Worm (Caenorhabditis elegans): ENCODE data around the gene srr-1.

Gene srr-1

DNA sequence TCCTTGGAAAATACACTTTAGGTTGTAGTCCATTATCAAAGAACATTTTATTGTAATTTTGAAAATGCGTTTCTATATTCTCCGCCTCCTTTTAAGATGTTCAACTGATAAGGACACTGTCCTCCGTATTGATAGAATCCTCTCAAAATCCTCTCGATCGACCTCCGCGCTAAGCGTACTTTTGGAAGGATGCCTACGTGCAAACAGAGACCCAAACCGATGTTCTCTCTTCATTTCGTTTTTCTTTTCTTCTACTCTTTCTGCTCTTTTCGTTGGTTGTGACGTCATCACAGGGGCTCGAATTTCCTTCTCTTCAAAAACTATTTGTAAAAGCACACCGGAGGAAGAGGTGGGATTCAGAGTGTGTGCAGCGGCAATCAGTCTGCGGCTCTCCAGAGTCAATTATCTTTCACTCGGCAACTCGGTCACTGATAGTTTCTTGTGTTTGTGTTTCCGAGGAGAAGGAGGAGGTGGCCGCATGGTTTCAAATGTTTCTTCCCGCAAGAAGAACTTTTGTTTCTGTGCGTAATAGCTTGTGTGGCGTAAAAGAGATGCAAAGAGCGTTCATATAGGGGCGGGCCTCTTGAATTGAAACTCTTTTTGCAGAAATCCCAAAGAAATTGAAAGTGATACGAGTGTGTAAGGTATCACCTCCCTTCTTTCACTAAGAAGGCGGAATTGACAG, 29.0 kb upstream of the srr-1 start, which contains the start of gene C34B4.2 (continued):
- no peak for TF ChIP-seq alr-1 (tag; optimal IDR thresholded peaks at IDR 0.05; ENCODE audit: borderline replicate concordance)
- peak; percentile 68 for TF ChIP-seq mep-1 (tag; optimal IDR thresholded peaks at IDR 0.05)
- TF ChIP-seq lin-39 (tag; optimal IDR thresholded peaks at IDR 0.05), result peak; percentile 71
- TF ChIP-seq ceh-82 (tag; optimal IDR thresholded peaks at IDR 0.05), result peak in 1 of 3 experiments; percentile 24
- TF ChIP-seq ets-5 (GFP tag; IDR thresholded peaks at IDR 0.05), result no peak
- no peak for TF ChIP-seq nhr-84 (tag; optimal IDR thresholded peaks at IDR 0.05)
- no peak for TF ChIP-seq nhr-76 (tag; optimal IDR thresholded peaks at IDR 0.05)
- peak; percentile 66 for TF ChIP-seq nhr-85 (tag)
- no peak for TF ChIP-seq ces-1 (GFP tag; optimal IDR thresholded peaks at IDR 0.05)
- TF ChIP-seq lsy-2 (tag; optimal IDR thresholded peaks at IDR 0.05), result peak; percentile 24 to 68
- peak; percentile 63 for TF ChIP-seq irx-1 (tag; optimal IDR thresholded peaks at IDR 0.05)
- no peak for TF ChIP-seq zag-1 (tag; optimal IDR thresholded peaks at IDR 0.05)
- peak; percentile 8 for TF ChIP-seq fkh-8 (tag; optimal IDR thresholded peaks at IDR 0.05)
- peak; percentile 35 for TF ChIP-seq C16A3.4 (tag; optimal IDR thresholded peaks at IDR 0.05)
- TF ChIP-seq dpl-1 (GFP tag; optimal IDR thresholded peaks at IDR 0.05), result peak in 2 of 3 experiments; percentile 7 to 45
- peak; percentile 33 to 34 for TF ChIP-seq lin-35 (GFP tag; optimal IDR thresholded peaks at IDR 0.05)
- peak; percentile 49 for TF ChIP-seq lin-13 (GFP tag; optimal IDR thresholded peaks at IDR 0.05)
- no peak for TF ChIP-seq nhr-12 (tag; optimal IDR thresholded peaks at IDR 0.05)
- TF ChIP-seq pax-3 (tag; optimal IDR thresholded peaks at IDR 0.05), result peak; percentile 84
- TF ChIP-seq snpc-4 (tag; optimal IDR thresholded peaks at IDR 0.05), result no peak
- TF ChIP-seq lir-3 (tag; optimal IDR thresholded peaks at IDR 0.05; ENCODE audit: poor library complexity), result no peak
- TF ChIP-seq hlh-4 (tag; optimal IDR thresholded peaks at IDR 0.05), result no peak
- TF ChIP-seq F16B12.6 (tag; optimal IDR thresholded peaks at IDR 0.05), result no peak
- TF ChIP-seq dsc-1 (tag; optimal IDR thresholded peaks at IDR 0.05), result peak; percentile 32
- no peak for TF ChIP-seq sptf-1 (tag; optimal IDR thresholded peaks at IDR 0.05)
- TF ChIP-seq skn-1 (tag; optimal IDR thresholded peaks at IDR 0.05), result peak; percentile 11
- TF ChIP-seq ceh-8 (GFP tag; optimal IDR thresholded peaks at IDR 0.05), result no peak
- TF ChIP-seq nhr-237 (tag; optimal IDR thresholded peaks at IDR 0.05), result no peak
- peak in 1 of 2 experiments; percentile 79 for TF ChIP-seq mdl-1 (tag; optimal IDR thresholded peaks at IDR 0.05)
- peak; percentile 14; the same call in 1 of the 2 replicates for TF ChIP-seq unc-98 (GFP tag; IDR thresholded peaks at IDR 0.05)
- TF ChIP-seq pqm-1 (tag; optimal IDR thresholded peaks at IDR 0.05), result no peak
- TF ChIP-seq mef-2 (tag; optimal IDR thresholded peaks at IDR 0.05), result peak; percentile 22
- peak; percentile 37 for TF ChIP-seq xbp-1 (tag; optimal IDR thresholded peaks at IDR 0.05)
- TF ChIP-seq pag-3 (tag; optimal IDR thresholded peaks at IDR 0.05; ENCODE audit: borderline replicate concordance, insufficient read depth), result no peak
- peak; percentile 39 for TF ChIP-seq unc-130 (tag; optimal IDR thresholded peaks at IDR 0.05)
- TF ChIP-seq fkh-10 (GFP tag; optimal IDR thresholded peaks at IDR 0.05), result peak; percentile 27
- no peak for TF ChIP-seq unc-62 (GFP tag; optimal IDR thresholded peaks at IDR 0.05)
- peak; percentile 90 for TF ChIP-seq lin-14 (GFP tag; optimal IDR thresholded peaks at IDR 0.05)
- peak; percentile 92 for TF ChIP-seq nhr-19 (GFP tag; conservative IDR thresholded peaks at IDR 0.05)

DNA sequence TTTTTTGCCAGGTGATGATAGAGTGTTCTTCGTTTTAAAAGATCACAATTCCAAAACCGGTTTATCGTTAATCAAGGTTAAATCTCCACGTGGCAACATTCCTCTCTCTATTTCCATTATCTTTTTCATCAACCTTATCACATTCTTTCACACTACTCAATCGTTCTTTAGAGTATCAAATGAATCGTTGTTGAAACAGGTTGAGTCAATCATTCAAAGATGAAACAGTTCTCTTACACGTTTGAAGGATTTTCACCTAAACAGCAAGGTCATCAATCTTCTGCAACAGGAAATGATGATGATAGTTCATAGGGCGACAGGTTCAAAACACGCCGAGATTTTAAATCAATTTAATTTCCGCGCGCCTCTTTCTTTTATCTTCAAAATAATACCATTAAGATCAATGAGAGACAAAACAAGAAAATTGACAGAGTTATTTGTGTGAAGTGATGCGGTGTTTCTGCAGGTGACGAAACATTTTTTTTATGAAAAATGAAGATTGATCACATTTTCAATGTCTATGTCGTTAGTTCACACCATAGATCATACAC, 27.7 kb upstream of the srr-1 start:
- TF ChIP-seq skn-1 (tag; optimal IDR thresholded peaks at IDR 0.05), result no peak
- peak; percentile 44; the same call in 1 of the 2 replicates for TF ChIP-seq ceh-88 (GFP tag; IDR thresholded peaks at IDR 0.05)
- peak; percentile 3 for TF ChIP-seq C16A3.4 (tag; optimal IDR thresholded peaks at IDR 0.05)
- TF ChIP-seq nhr-84 (tag; optimal IDR thresholded peaks at IDR 0.05), result no peak
- peak; percentile 100 for TF ChIP-seq nhr-85 (tag)
- TF ChIP-seq nhr-19 (GFP tag; conservative IDR thresholded peaks at IDR 0.05), result peak; percentile 97
- no peak for TF ChIP-seq unc-86 (tag; optimal IDR thresholded peaks at IDR 0.05)
- TF ChIP-seq F16B12.6 (tag; optimal IDR thresholded peaks at IDR 0.05), result no peak
- peak; percentile 75 for TF ChIP-seq lin-39 (tag; optimal IDR thresholded peaks at IDR 0.05)
- peak; percentile 6 for TF ChIP-seq unc-130 (tag; optimal IDR thresholded peaks at IDR 0.05)
- TF ChIP-seq lin-15B (tag; optimal IDR thresholded peaks at IDR 0.05), result no peak
- TF ChIP-seq jun-1 (tag; optimal IDR thresholded peaks at IDR 0.05), result no peak
- TF ChIP-seq isw-1 (GFP tag; IDR thresholded peaks at IDR 0.05), result no peak
- no peak for TF ChIP-seq dsc-1 (tag; optimal IDR thresholded peaks at IDR 0.05)
- TF ChIP-seq nhr-90 (tag; optimal IDR thresholded peaks at IDR 0.05; ENCODE audit: poor library complexity), result peak; percentile 94
- peak; percentile 97 for TF ChIP-seq nhr-71 (tag; optimal IDR thresholded peaks at IDR 0.05)
- peak; percentile 60 for TF ChIP-seq pag-3 (tag; optimal IDR thresholded peaks at IDR 0.05; ENCODE audit: borderline replicate concordance, insufficient read depth)
- no peak for TF ChIP-seq Y116A8C.19 (tag; optimal IDR thresholded peaks at IDR 0.05; ENCODE audit: borderline replicate concordance)
- no peak for TF ChIP-seq C34B4.2 (tag; optimal IDR thresholded peaks at IDR 0.05)
- peak; percentile 93 for TF ChIP-seq blmp-1 (tag; optimal IDR thresholded peaks at IDR 0.05)
- no peak for TF ChIP-seq tlp-1 (tag; optimal IDR thresholded peaks at IDR 0.05)
